Worm (Caenorhabditis elegans): Measurements from ENCODE around the gene Y55F3C.9.

DNA sequence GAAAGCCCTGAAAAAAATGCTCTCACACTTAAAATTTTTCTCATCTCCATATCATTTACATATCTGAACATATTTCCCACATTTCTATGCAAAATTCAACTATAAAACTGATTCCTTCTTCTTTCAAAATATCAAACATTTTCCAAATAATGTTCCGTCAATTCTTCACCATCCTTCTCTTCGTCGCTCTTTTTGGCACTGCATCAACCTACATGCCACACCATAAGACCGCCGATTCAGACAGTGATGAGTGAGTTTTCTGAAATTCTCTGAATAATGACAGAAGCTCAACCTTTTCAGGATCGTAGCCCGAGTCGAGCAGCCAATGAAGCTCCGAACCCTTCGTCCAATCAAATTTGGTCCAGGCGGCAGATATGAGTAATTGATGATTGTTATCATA lies 51.7 kb downstream of the Y55F3C.9 start, which contains the start of gene K11H12.5:
- TF ChIP-seq efl-1 (optimal IDR thresholded peaks at IDR 0.05) (no peak), efl-1 (GFP tag; optimal IDR thresholded peaks at IDR 0.05 in 1 of 2) (no peak), nhr-12 (tag; optimal IDR thresholded peaks at IDR 0.05) (no peak), nhr-85 (tag) (no peak), nhr-90 (tag; optimal IDR thresholded peaks at IDR 0.05; ENCODE audit: poor library complexity) (no peak), lin-35 (GFP tag; optimal IDR thresholded peaks at IDR 0.05) (no peak)

Data from whole organism, L1 larva.